Fruit fly (Drosophila melanogaster) S2 (cell line): ENCODE results near the gene CSN6.

Experiments used
- CG8478 ChIP-seq: fragments of >200 bp; optimal IDR thresholded peaks from 2 replicates; lab custom pipeline; 2018
- CTCF ChIP-seq, 2 experiments: fragments of >200 bp; optimal IDR thresholded peaks; 2 replicates each; lab custom pipeline; 2018

dm6 chr3R:22627936-22628513, 47.5 kb downstream of the CSN6 start:
- no peak for TF ChIP-seq CG8478
- TF ChIP-seq CTCF (optimal IDR thresholded peaks at IDR 0.05; lab: Kevin White, UChicago), result no peak
